Fruit fly (Drosophila melanogaster) whole organism, embryonic: ENCODE measurements around the gene CG18765.

Experiments used
- BtbVII ChIP-seq: fragments of 200-800 bp; sonication (Bioruptor generic); optimal IDR thresholded peaks from 3 replicates; lab custom pipeline; 2017; ENCODE audit warnings: missing biosample characterization, mild to moderate bottlenecking, missing genetic modification characterization
- C15 ChIP-seq: fragments of 200-800 bp; sonication (Bioruptor generic); IDR thresholded peaks from 3 replicates; pipeline ENCODE4 v1.3.6; 2022; ENCODE audit warnings: missing biosample characterization, missing genetic modification characterization
- CG10654 ChIP-seq: fragments of 200-800 bp; sonication (Bioruptor generic); optimal IDR thresholded peaks from 2 replicates; lab custom pipeline; 2016; ENCODE audit warnings: missing biosample characterization, missing genetic modification characterization
- CG12299 ChIP-seq: fragments of 200-800 bp; sonication (Bioruptor generic); optimal IDR thresholded peaks from 2 replicates; lab custom pipeline; 2018; ENCODE audit warnings: missing biosample characterization, mild to moderate bottlenecking, missing genetic modification characterization
- CG13296 ChIP-seq: fragments of 200-800 bp; sonication (Bioruptor generic); optimal IDR thresholded peaks from 3 replicates; lab custom pipeline; 2018; ENCODE audit warnings: missing biosample characterization, mild to moderate bottlenecking, missing genetic modification characterization
- CG1529 ChIP-seq: fragments of 200-800 bp; sonication (Bioruptor generic); optimal IDR thresholded peaks from 3 replicates; lab custom pipeline; 2018; ENCODE audit warnings: missing biosample characterization, missing genetic modification characterization
- CG30403 ChIP-seq: fragments of 200-800 bp; sonication (Bioruptor generic); optimal IDR thresholded peaks from 3 replicates; lab custom pipeline; 2016; ENCODE audit warnings: missing biosample characterization, missing genetic modification characterization
- CG32532 ChIP-seq: fragments of 200-800 bp; sonication (Bioruptor generic); IDR thresholded peaks from 2 replicates; pipeline ENCODE4 v1.3.6; 2022; ENCODE audit warnings: missing biosample characterization, missing genetic modification characterization
- CG6813 ChIP-seq: fragments of 200-800 bp; sonication (Bioruptor generic); optimal IDR thresholded peaks from 2 replicates; lab custom pipeline; 2017; ENCODE audit warnings: missing biosample characterization, missing genetic modification characterization, mild to moderate bottlenecking, moderate library complexity, missing genetic modification reagents
- CG8388 ChIP-seq: fragments of 200-800 bp; sonication (Bioruptor generic); optimal IDR thresholded peaks from 2 replicates; lab custom pipeline; 2019; ENCODE audit warnings: missing biosample characterization, mild to moderate bottlenecking, missing genetic modification characterization, moderate library complexity
- CG9215 ChIP-seq: fragments of 200-800 bp; sonication (Bioruptor generic); IDR thresholded peaks from 2 replicates; pipeline ENCODE4 v1.3.6; 2022; ENCODE audit warnings: missing biosample characterization, missing genetic modification characterization
- CTCF ChIP-seq: fragments of 200-800 bp; sonication (Bioruptor generic); optimal IDR thresholded peaks from 2 replicates; lab custom pipeline; 2017; ENCODE audit warnings: missing biosample characterization, mild to moderate bottlenecking, missing genetic modification characterization, moderate library complexity
- Camta ChIP-seq: fragments of 200-800 bp; sonication (Bioruptor generic); optimal IDR thresholded peaks from 2 replicates; lab custom pipeline; 2016; ENCODE audit warnings: missing biosample characterization, missing genetic modification characterization
- CrebB ChIP-seq: fragments of 200-800 bp; sonication (Bioruptor generic); optimal IDR thresholded peaks from 3 replicates; lab custom pipeline; 2018; ENCODE audit warnings: missing biosample characterization, mild to moderate bottlenecking, missing genetic modification characterization
- D19A ChIP-seq: fragments of 200-800 bp; optimal IDR thresholded peaks from 3 replicates; lab custom pipeline; 2019; ENCODE audit warnings: missing biosample characterization, mild to moderate bottlenecking, missing genetic modification characterization, moderate library complexity
- Dll ChIP-seq: fragments of 200-800 bp; sonication (Bioruptor generic); IDR thresholded peaks from 4 replicates; pipeline ENCODE4 v1.3.6; 2022; ENCODE audit warnings: missing biosample characterization, missing genetic modification characterization; ENCODE audit not compliant: partially characterized antibody
- HLHmδ ChIP-seq: fragments of 200-800 bp; sonication (Bioruptor generic); optimal IDR thresholded peaks from 2 replicates; lab custom pipeline; 2018; ENCODE audit warnings: missing biosample characterization, mild to moderate bottlenecking, missing genetic modification characterization, moderate library complexity
- Mad ChIP-seq: fragments of 200-800 bp; sonication (Bioruptor generic); optimal IDR thresholded peaks from 2 replicates; lab custom pipeline; 2016; ENCODE audit warnings: missing biosample characterization, missing genetic modification characterization
- Max ChIP-seq: fragments of 200-800 bp; sonication (Bioruptor generic); optimal IDR thresholded peaks from 2 replicates; lab custom pipeline; 2016; ENCODE audit warnings: missing biosample characterization, mild to moderate bottlenecking, missing genetic modification characterization
- NFAT ChIP-seq: fragments of 200-800 bp; sonication (Bioruptor generic); IDR thresholded peaks from 2 replicates; pipeline ENCODE4 v1.3.6; 2022; ENCODE audit warnings: missing biosample characterization, missing genetic modification characterization
- Nf-YB ChIP-seq: fragments of 200-800 bp; sonication (Bioruptor generic); optimal IDR thresholded peaks from 3 replicates; lab custom pipeline; 2019; ENCODE audit warnings: missing biosample characterization, mild to moderate bottlenecking, missing genetic modification characterization, moderate library complexity
- NfI ChIP-seq: fragments of 200-800 bp; sonication (Bioruptor generic); optimal IDR thresholded peaks from 3 replicates; lab custom pipeline; 2018; ENCODE audit warnings: missing biosample characterization, mild to moderate bottlenecking, missing genetic modification characterization, moderate library complexity
- Rfx ChIP-seq: fragments of 200-800 bp; sonication (Bioruptor generic); IDR thresholded peaks from 2 replicates; pipeline ENCODE4 v1.3.6; 2022; ENCODE audit warnings: missing biosample characterization, missing genetic modification characterization
- Side ChIP-seq: fragments of 200-800 bp; sonication (Bioruptor generic); optimal IDR thresholded peaks from 2 replicates; lab custom pipeline; 2016; ENCODE audit warnings: missing biosample characterization, missing genetic modification characterization
- TFAM ChIP-seq: fragments of 200-800 bp; sonication (Bioruptor generic); optimal IDR thresholded peaks from 2 replicates; lab custom pipeline; 2017; ENCODE audit warnings: missing biosample characterization, missing genetic modification characterization, inconsistent platforms
- Trl ChIP-seq, 3 experiments: fragments of >200 bp in 2 of 3; fragments of 200-800 bp in 1 of 3; sonication (Bioruptor generic) in 1 of 3; optimal IDR thresholded peaks; 2 replicates in 1 of 3; 3 replicates in 2 of 3; lab custom pipeline; 2016 to 2017; ENCODE audit warnings: missing biosample characterization in 1 of 3, missing genetic modification characterization in 1 of 3
- Usf ChIP-seq: fragments of 200-800 bp; sonication (Bioruptor generic); optimal IDR thresholded peaks from 2 replicates; lab custom pipeline; 2017; ENCODE audit warnings: missing genotype, missing biosample characterization, missing genetic modification characterization
- ara ChIP-seq: fragments of 200-800 bp; sonication (Bioruptor generic); IDR thresholded peaks from 2 replicates; pipeline ENCODE4 v1.3.6; 2022; ENCODE audit warnings: missing biosample characterization, missing genetic modification characterization
- bab2 ChIP-seq: fragments of 200-800 bp; sonication (Bioruptor generic); optimal IDR thresholded peaks from 2 replicates; lab custom pipeline; 2016; ENCODE audit warnings: missing biosample characterization, missing genetic modification characterization
- da ChIP-seq: fragments of 200-800 bp; sonication (Bioruptor generic); optimal IDR thresholded peaks from 2 replicates; lab custom pipeline; 2016; ENCODE audit warnings: missing biosample characterization, missing genetic modification characterization
- dmrt99B ChIP-seq: fragments of 200-800 bp; sonication (Bioruptor generic); optimal IDR thresholded peaks from 2 replicates; lab custom pipeline; 2018; ENCODE audit warnings: missing biosample characterization, mild to moderate bottlenecking, missing genetic modification characterization, moderate library complexity
- gce ChIP-seq: fragments of 200-800 bp; sonication (Bioruptor generic); IDR thresholded peaks from 3 replicates; pipeline ENCODE4 v1.3.6; 2022; ENCODE audit warnings: missing biosample characterization, missing genetic modification characterization
- her ChIP-seq: fragments of 200-800 bp; sonication (Bioruptor generic); optimal IDR thresholded peaks from 2 replicates; lab custom pipeline; 2016; ENCODE audit warnings: missing biosample characterization, missing genetic modification characterization
- hkb ChIP-seq, 2 experiments: fragments of 200-800 bp in 1 of 2; fragments of >200 bp in 1 of 2; sonication (Bioruptor generic) in 1 of 2; IDR thresholded peaks in 1 of 2; optimal IDR thresholded peaks in 1 of 2; 2 replicates each; pipeline versions ENCODE4 v1.3.6 to Lab custom; 2017 to 2022; ENCODE audit warnings: missing biosample characterization in 1 of 2, missing genetic modification characterization in 1 of 2
- ken ChIP-seq: fragments of 200-800 bp; sonication (Bioruptor generic); IDR thresholded peaks from 3 replicates; pipeline ENCODE4 v1.3.6; 2022; ENCODE audit warnings: missing biosample characterization, missing genetic modification characterization
- lbe ChIP-seq: fragments of 200-800 bp; sonication (Bioruptor generic); optimal IDR thresholded peaks from 2 replicates; lab custom pipeline; 2016; ENCODE audit warnings: missing biosample characterization, mild to moderate bottlenecking, missing genetic modification characterization
- luna ChIP-seq: fragments of 200-800 bp; sonication (Bioruptor generic); optimal IDR thresholded peaks from 2 replicates; lab custom pipeline; 2016; ENCODE audit warnings: missing biosample characterization, missing genetic modification characterization
- mirr ChIP-seq: fragments of 200-800 bp; sonication (Bioruptor generic); optimal IDR thresholded peaks from 3 replicates; lab custom pipeline; 2018; ENCODE audit warnings: missing biosample characterization, mild to moderate bottlenecking, missing genetic modification characterization
- mld ChIP-seq: fragments of 200-800 bp; sonication (Bioruptor generic); IDR thresholded peaks from 3 replicates; pipeline ENCODE4 v1.3.6; 2022; ENCODE audit warnings: missing biosample characterization, missing genetic modification characterization; ENCODE audit not compliant: partially characterized antibody
- org-1 ChIP-seq: fragments of 200-800 bp; sonication (Bioruptor generic); optimal IDR thresholded peaks from 2 replicates; lab custom pipeline; 2017; ENCODE audit warnings: missing biosample characterization, missing genetic modification characterization
- pfk ChIP-seq: fragments of 200-800 bp; sonication (Bioruptor generic); optimal IDR thresholded peaks from 2 replicates; lab custom pipeline; 2018; ENCODE audit warnings: missing biosample characterization, mild to moderate bottlenecking, missing genetic modification characterization, moderate library complexity
- ro ChIP-seq: fragments of 200-800 bp; sonication (Bioruptor generic); IDR thresholded peaks from 2 replicates; pipeline ENCODE4 v1.3.6; 2022; ENCODE audit warnings: missing biosample characterization, missing genetic modification characterization
- salm ChIP-seq: fragments of 200-800 bp; sonication (Bioruptor generic); optimal IDR thresholded peaks from 2 replicates; lab custom pipeline; 2018; ENCODE audit warnings: missing biosample characterization, mild to moderate bottlenecking, missing genetic modification characterization
- sens ChIP-seq: fragments of 200-800 bp; sonication (Bioruptor generic); peaks from one replicate; lab custom pipeline; 2016; ENCODE audit warnings: missing biosample characterization, missing genetic modification characterization
- shn ChIP-seq: fragments of 200-800 bp; sonication (Bioruptor generic); optimal IDR thresholded peaks from 3 replicates; lab custom pipeline; 2016; ENCODE audit warnings: missing biosample characterization, missing genetic modification characterization
- sr ChIP-seq: fragments of 200-800 bp; sonication (Bioruptor generic); IDR thresholded peaks from 3 replicates; pipeline ENCODE4 v1.3.6; 2022; ENCODE audit warnings: missing biosample characterization, missing genetic modification characterization
- toy ChIP-seq: fragments of 200-800 bp; sonication (Bioruptor generic); IDR thresholded peaks from 2 replicates; pipeline ENCODE4 v1.3.6; 2022; ENCODE audit warnings: missing biosample characterization, missing genetic modification characterization
- tx ChIP-seq: fragments of 200-800 bp; sonication (Bioruptor generic); optimal IDR thresholded peaks from 2 replicates; lab custom pipeline; 2016; ENCODE audit warnings: missing biosample characterization, missing genetic modification characterization
- vfl ChIP-seq: fragments of 200-800 bp; sonication (Bioruptor generic); optimal IDR thresholded peaks from 2 replicates; lab custom pipeline; 2016; ENCODE audit warnings: missing biosample characterization, missing genetic modification characterization

Gene CG18765

dm6 chr3R:11650105-11651039 lies 41.2 kb downstream of the CG18765 start, which contains the start of the genes Csk and Elp1 (continued):
- no peak for TF ChIP-seq pfk
- peak; percentile 24; the same call in 1 of the 2 replicates for TF ChIP-seq ara (GFP tag; lab: Robert Waterston, UW)
- peak; percentile 39; the same call in 1 of the 2 replicates for TF ChIP-seq CG32532 (GFP tag; lab: Robert Waterston, UW)
- TF ChIP-seq Camta (GFP tag; lab: Kevin White, UChicago), result no peak
- peak; percentile 14 for TF ChIP-seq shn (GFP tag; lab: Kevin White, UChicago)
- peak; percentile 64 for TF ChIP-seq hkb (optimal IDR thresholded peaks at IDR 0.05; lab: Kevin White, UChicago)
- no peak for TF ChIP-seq hkb (GFP tag; IDR thresholded peaks at IDR 0.05; lab: Robert Waterston, UW)
- peak; percentile 86 for TF ChIP-seq sens
- peak; percentile 22 for TF ChIP-seq Nf-YB
- no peak for TF ChIP-seq Dll (GFP tag; lab: Robert Waterston, UW)
- TF ChIP-seq tx, result no peak
- peak; percentile 30 for TF ChIP-seq CG8388 (GFP tag; lab: Kevin White, UChicago)
- TF ChIP-seq Trl (optimal IDR thresholded peaks at IDR 0.05; lab: Kevin White, UChicago), result peak in 1 of 2 experiments; percentile 17
- TF ChIP-seq Trl (GFP tag; optimal IDR thresholded peaks at IDR 0.05; lab: Kevin White, UChicago), result no peak
- no peak for TF ChIP-seq CTCF (GFP tag; lab: Kevin White, UChicago)
- peak; percentile 68; the same call in 1 of the 2 replicates for TF ChIP-seq Rfx
- no peak for TF ChIP-seq toy (GFP tag; lab: Robert Waterston, UW)
- TF ChIP-seq mirr (GFP tag; lab: Kevin White, UChicago), result peak; percentile 27
- TF ChIP-seq her (GFP tag; lab: Kevin White, UChicago), result peak; percentile 27
- no peak for TF ChIP-seq CrebB
- peak; percentile 86 for TF ChIP-seq Max (GFP tag; lab: Kevin White, UChicago)
- no peak for TF ChIP-seq gce
- peak; percentile 42 for TF ChIP-seq CG9215 (GFP tag; lab: Robert Waterston, UW)
- TF ChIP-seq org-1 (GFP tag; lab: Kevin White, UChicago), result no peak
- no peak for TF ChIP-seq TFAM (GFP tag; lab: Kevin White, UChicago)
- no peak for TF ChIP-seq D19A
- TF ChIP-seq vfl (GFP tag; lab: Kevin White, UChicago), result no peak
- peak; percentile 56; the same call in 1 of the 2 replicates for TF ChIP-seq NFAT (GFP tag; lab: Robert Waterston, UW)
- peak; percentile 22 for TF ChIP-seq bab2
- no peak for TF ChIP-seq C15
- no peak for TF ChIP-seq CG6813 (GFP tag; lab: Kevin White, UChicago)
- no peak for TF ChIP-seq Side (GFP tag; lab: Kevin White, UChicago)
- peak; percentile 41 for TF ChIP-seq Mad (GFP tag; lab: Kevin White, UChicago)
- peak; percentile 58; the same call in 1 of the 3 replicates for TF ChIP-seq ken (GFP tag; lab: Robert Waterston, UW)
- no peak for TF ChIP-seq mld (GFP tag; lab: Robert Waterston, UW)
- TF ChIP-seq dmrt99B (tag; lab: Kevin White, UChicago), result peak; percentile 42
- peak; percentile 12 for TF ChIP-seq lbe (GFP tag; lab: Kevin White, UChicago)
- TF ChIP-seq ro (GFP tag; lab: Robert Waterston, UW), result no peak
- TF ChIP-seq CG12299 (tag; lab: Kevin White, UChicago), result peak; percentile 27
- TF ChIP-seq da, result no peak
- TF ChIP-seq salm (tag; lab: Kevin White, UChicago), result no peak
- peak; percentile 80 for TF ChIP-seq sr (GFP tag; lab: Robert Waterston, UW)
- TF ChIP-seq BtbVII (GFP tag; lab: Kevin White, UChicago), result no peak
- no peak for TF ChIP-seq Usf (GFP tag; lab: Kevin White, UChicago)
- peak; percentile 11 for TF ChIP-seq HLHmδ (GFP tag; lab: Kevin White, UChicago)
- peak; percentile 46 for TF ChIP-seq CG10654
- TF ChIP-seq luna (GFP tag; lab: Kevin White, UChicago), result no peak
- TF ChIP-seq CG30403 (GFP tag; lab: Kevin White, UChicago), result peak; percentile 75
- TF ChIP-seq CG1529 (GFP tag; lab: Kevin White, UChicago), result no peak
- TF ChIP-seq CG13296 (GFP tag; lab: Kevin White, UChicago), result peak; percentile 47
- TF ChIP-seq NfI (GFP tag; lab: Kevin White, UChicago), result peak; percentile 57
